Fruit fly (Drosophila melanogaster) whole organism, embryonic: ENCODE data around the gene BtbVII.

Source experiments
- CG10209 ChIP-seq: fragments of 200-800 bp; sonication (Bioruptor generic); optimal IDR thresholded peaks from 3 replicates; lab custom pipeline; 2017; ENCODE audit warnings: missing biosample characterization, mild to moderate bottlenecking, missing genetic modification characterization, missing genetic modification reagents
- CG11398 ChIP-seq: fragments of 200-800 bp; sonication (Bioruptor generic); optimal IDR thresholded peaks from 2 replicates; lab custom pipeline; 2016; ENCODE audit warnings: missing biosample characterization, missing genetic modification characterization
- CG1233 ChIP-seq: fragments of 200-800 bp; sonication (Bioruptor generic); optimal IDR thresholded peaks from 4 replicates; lab custom pipeline; 2018; ENCODE audit warnings: missing biosample characterization, mild to moderate bottlenecking, missing genetic modification characterization
- CG15269 ChIP-seq: fragments of 200-800 bp; sonication (Bioruptor generic); optimal IDR thresholded peaks from 2 replicates; lab custom pipeline; 2018; ENCODE audit warnings: missing biosample characterization, mild to moderate bottlenecking, missing genetic modification characterization, moderate library complexity
- CG15601 ChIP-seq: fragments of 200-800 bp; sonication (Bioruptor generic); optimal IDR thresholded peaks from 3 replicates; lab custom pipeline; 2019; ENCODE audit warnings: missing biosample characterization, mild to moderate bottlenecking, missing genetic modification characterization, moderate library complexity
- Hey ChIP-seq: fragments of 200-800 bp; sonication (Bioruptor generic); optimal IDR thresholded peaks from 3 replicates; lab custom pipeline; 2018; ENCODE audit warnings: missing biosample characterization, mild to moderate bottlenecking, missing genetic modification characterization
- PHDP ChIP-seq: fragments of 200-800 bp; sonication (Bioruptor generic); optimal IDR thresholded peaks from 3 replicates; lab custom pipeline; 2018; ENCODE audit warnings: missing biosample characterization, mild to moderate bottlenecking, missing genetic modification characterization, moderate library complexity
- Taf1 ChIP-seq: fragments of 200-800 bp; sonication (Bioruptor generic); IDR thresholded peaks from 2 replicates; pipeline ENCODE4 v1.3.6; 2022; ENCODE audit warnings: missing biosample characterization, missing genetic modification characterization
- onecut ChIP-seq: fragments of 200-800 bp; sonication (Bioruptor generic); IDR thresholded peaks from 2 replicates; pipeline ENCODE4 v1.3.6; 2022; ENCODE audit warnings: missing biosample characterization, missing genetic modification characterization

DNA sequence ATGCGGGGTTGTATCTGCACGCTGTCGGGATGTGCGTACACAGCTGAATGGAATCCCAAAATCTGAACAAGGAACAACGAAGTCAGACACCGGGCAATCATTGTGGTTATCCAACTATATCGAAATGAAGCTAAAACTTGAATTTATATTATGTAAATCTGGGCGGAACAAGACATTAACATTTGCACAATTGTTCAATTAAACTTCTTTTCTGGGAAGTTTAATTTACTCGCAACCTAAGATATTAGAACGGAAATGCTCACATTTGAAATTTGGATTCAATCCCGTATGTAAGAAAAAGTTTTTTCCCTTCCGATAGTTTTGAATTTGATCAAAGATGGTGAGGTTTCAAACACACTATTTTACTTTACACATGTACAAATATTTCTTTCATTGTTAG, 57.8 kb downstream of the BtbVII start, which contains the start of gene CG33160:
- no peak for TF ChIP-seq Hey (tag; lab: Kevin White, UChicago)
- no peak for TF ChIP-seq CG15601
- no peak for TF ChIP-seq onecut (GFP tag; lab: Robert Waterston, UW)
- TF ChIP-seq CG1233 = no peak
- TF ChIP-seq PHDP (tag; lab: Kevin White, UChicago) = no peak
- TF ChIP-seq CG11398 (GFP tag; lab: Kevin White, UChicago) = no peak
- TF ChIP-seq Taf1 (GFP tag; lab: Robert Waterston, UW) = no peak
- TF ChIP-seq CG10209 = no peak
- no peak for TF ChIP-seq CG15269
